Worm (Caenorhabditis elegans) whole organism, L4 larva: ENCODE data around the gene F01G10.10.

ENCODE experiments used
- R02D3.7 ChIP-seq: fragments of 150-350 bp; sonication (generic microtip); optimal IDR thresholded peaks from 3 replicates; lab custom pipeline; 2014; ENCODE audit warnings: missing biosample characterization, missing genetic modification characterization
- ama-1 ChIP-seq: fragments of 150-350 bp; optimal IDR thresholded peaks from 2 replicates; lab custom pipeline; 2014; ENCODE audit warnings: inconsistent platforms, mixed read lengths
- ces-1 ChIP-seq: fragments of 150-350 bp; sonication (generic microtip); optimal IDR thresholded peaks from 4 replicates; lab custom pipeline; 2014; ENCODE audit warnings: missing biosample characterization, missing genetic modification reagents, missing genetic modification characterization
- lin-13 ChIP-seq: fragments of 150-350 bp; optimal IDR thresholded peaks from 2 replicates; lab custom pipeline; 2014; ENCODE audit warnings: missing biosample characterization, missing genetic modification reagents, missing genetic modification characterization
- lsy-2 ChIP-seq, 2 experiments: fragments of 150-350 bp in 1 of 2; sonication (generic microtip) in 1 of 2; optimal IDR thresholded peaks; 2 replicates each; lab custom pipeline; 2014 to 2017; ENCODE audit warnings: missing biosample characterization in 2 of 2, missing genetic modification characterization in 2 of 2
- mep-1 ChIP-seq: fragments of 150-350 bp; sonication (generic microtip); optimal IDR thresholded peaks from 3 replicates; lab custom pipeline; 2014; ENCODE audit warnings: missing biosample characterization, missing genetic modification characterization
- nhr-11 ChIP-seq: fragments of 150-350 bp; optimal IDR thresholded peaks from 2 replicates; lab custom pipeline; 2014; ENCODE audit warnings: missing biosample characterization, missing genetic modification characterization
- nhr-77 ChIP-seq: fragments of 150-350 bp; optimal IDR thresholded peaks from 2 replicates; lab custom pipeline; 2014; ENCODE audit warnings: missing biosample characterization, missing genetic modification characterization
- unc-130 ChIP-seq: sonication (generic microtip); optimal IDR thresholded peaks from 2 replicates; lab custom pipeline; 2016; ENCODE audit warnings: missing genetic modification reagents, missing genetic modification characterization, missing compliant biosample characterization
- unc-62 ChIP-seq, 3 experiments: fragments of 150-350 bp in 1 of 3; sonication (generic microtip); optimal IDR thresholded peaks in 2 of 3; peaks in 1 of 3; 1 replicate in 1 of 3; 2 replicates in 2 of 3; lab custom pipeline; 2014 to 2017; ENCODE audit warnings: missing biosample characterization in 3 of 3, missing genetic modification characterization in 3 of 3, missing genetic modification reagents in 3 of 3, missing genotype in 1 of 3

DNA sequence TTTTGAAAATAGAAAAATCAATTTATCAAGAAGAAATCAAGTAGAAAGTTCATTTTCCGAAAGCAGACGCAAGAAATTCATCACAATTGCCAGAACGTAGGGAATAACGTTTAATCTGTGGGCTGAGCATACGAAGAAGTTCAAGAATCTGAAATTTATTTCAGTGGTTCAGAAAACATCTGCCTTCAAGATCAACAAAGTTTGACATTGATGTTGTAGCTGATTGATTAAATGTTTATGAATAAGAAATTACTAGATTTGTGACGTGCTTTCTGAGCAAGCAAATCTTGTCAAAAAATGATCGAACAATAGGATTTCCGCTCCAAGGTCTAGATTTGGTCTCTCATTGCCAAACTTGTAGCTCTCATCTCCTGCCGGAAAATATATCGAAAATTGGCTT is 39.8 kb upstream of the F01G10.10 start, which contains the start of gene K04D7.6:
- TF ChIP-seq ces-1 (GFP tag; lab: Kevin White, UChicago), result no peak
- no peak for TF ChIP-seq nhr-11 (tag; lab: Kevin White, UChicago)
- TF ChIP-seq ama-1, result no peak
- no peak for TF ChIP-seq unc-62 (GFP tag; optimal IDR thresholded peaks at IDR 0.05 in 1 of 2; lab: Kevin White, UChicago)
- TF ChIP-seq unc-62 (tag; optimal IDR thresholded peaks at IDR 0.05; lab: Kevin White, UChicago), result no peak
- TF ChIP-seq unc-130 (GFP tag; lab: Kevin White, UChicago), result no peak
- TF ChIP-seq mep-1, result no peak
- no peak for TF ChIP-seq lin-13 (GFP tag; lab: Kevin White, UChicago)
- no peak for TF ChIP-seq nhr-77 (tag; lab: Kevin White, UChicago)
- no peak for TF ChIP-seq R02D3.7 (tag; lab: Kevin White, UChicago)
- TF ChIP-seq lsy-2 (tag; optimal IDR thresholded peaks at IDR 0.05; lab: Kevin White, UChicago), result no peak
